Worm (Caenorhabditis elegans) whole organism, midembryonic: ENCODE measurements around the gene F55A11.1.

Source experiments
- T22C8.4 ChIP-seq: fragments of 200-800 bp; sonication (Bioruptor generic); IDR thresholded peaks from 2 replicates; pipeline ENCODE4 v1.3.6; 2022; ENCODE audit warnings: missing genetic modification characterization, missing compliant biosample characterization
- cog-1 ChIP-seq: sonication (generic microtip); optimal IDR thresholded peaks from 2 replicates; lab custom pipeline; 2016; ENCODE audit warnings: missing genetic modification characterization, missing compliant biosample characterization
- flt-1 ChIP-seq: fragments of 200-800 bp; sonication (Bioruptor generic); IDR thresholded peaks from 2 replicates; pipeline ENCODE4 v1.3.6; 2022; ENCODE audit warnings: missing genetic modification characterization, missing compliant biosample characterization
- med-1 ChIP-seq: sonication (generic microtip); optimal IDR thresholded peaks from 2 replicates; lab custom pipeline; 2017; ENCODE audit warnings: missing genetic modification characterization, mild to moderate bottlenecking, missing compliant biosample characterization, antibody characterized with exemption, missing genetic modification reagents; ENCODE audit not compliant: insufficient read depth
- ref-1 ChIP-seq: fragments of 200-800 bp; sonication (Bioruptor generic); conservative IDR thresholded peaks from 2 replicates; pipeline ENCODE4 v1.3.6; 2022; ENCODE audit warnings: missing genetic modification reagents, missing genetic modification characterization, missing compliant biosample characterization
- tab-1 ChIP-seq: fragments of 200-800 bp; sonication (Bioruptor generic); IDR thresholded peaks from 2 replicates; pipeline ENCODE4 v1.3.6; 2022; ENCODE audit warnings: missing genetic modification characterization, missing compliant biosample characterization
- ztf-23 ChIP-seq: fragments of 200-800 bp; sonication (Bioruptor generic); IDR thresholded peaks from 2 replicates; pipeline ENCODE4 v1.3.6; 2022; ENCODE audit warnings: missing genetic modification reagents, missing genetic modification characterization, missing compliant biosample characterization
- ztf-29 ChIP-seq: fragments of 200-800 bp; sonication (Bioruptor generic); IDR thresholded peaks from 2 replicates; pipeline ENCODE4 v1.3.6; 2022; ENCODE audit warnings: missing genetic modification reagents, missing genetic modification characterization, missing compliant biosample characterization

DNA sequence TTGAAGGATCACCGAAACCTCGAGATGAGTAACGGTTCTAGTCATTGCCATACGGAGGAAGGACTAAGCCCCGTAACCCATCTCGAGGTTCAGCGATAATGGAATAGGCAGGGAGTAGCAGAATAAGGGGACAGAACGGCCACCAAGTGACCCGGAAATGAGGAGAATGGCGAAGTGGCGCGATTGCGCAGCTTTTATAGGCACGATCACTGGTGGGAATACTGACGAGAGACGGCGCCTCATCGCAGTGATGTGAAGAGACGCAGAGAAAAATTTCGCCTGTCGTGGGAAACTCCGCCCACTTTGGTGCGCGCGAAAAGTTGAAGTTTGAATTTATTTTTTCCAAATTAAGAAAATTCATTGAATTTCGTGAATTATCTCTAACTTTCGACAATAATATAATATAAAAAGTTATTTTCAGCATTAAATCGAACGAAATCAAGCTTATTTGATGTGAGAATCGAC lies 5.9 kb upstream of the F55A11.1 start, which contains the start of gene F55A11.4:
- TF ChIP-seq med-1 (no peak), tab-1 (GFP tag; lab: Robert Waterston, UW) (0 out of 2 replicates have a peak, but pooled peaks have one; percentile 47), cog-1 (tag; lab: Kevin White, UChicago) (no peak), ref-1 (GFP tag; lab: Robert Waterston, UW) (no peak), flt-1 (no peak), T22C8.4 (GFP tag; lab: Robert Waterston, UW) (no peak), ztf-29 (GFP tag; lab: Robert Waterston, UW) (no peak), ztf-23 (no peak)
